Worm (Caenorhabditis elegans) whole organism, L3 larva: ENCODE results near the gene F53B2.5.
"Not testable (repeated sequence)": the region's sequence is repeated elsewhere in the genome, so short reads cannot be mapped to it uniquely, and the experiment has no call there.

Experiments used
- ama-1 ChIP-seq: fragments of 150-350 bp; optimal IDR thresholded peaks from 2 replicates; lab custom pipeline; 2018
- mdl-1 ChIP-seq: fragments of 150-350 bp; optimal IDR thresholded peaks from 2 replicates; lab custom pipeline; 2014; ENCODE audit warnings: missing biosample characterization, missing genetic modification characterization
- nfya-1 ChIP-seq: sonication (generic microtip); optimal IDR thresholded peaks from 2 replicates; lab custom pipeline; 2017; ENCODE audit warnings: missing genetic modification characterization, mild to moderate bottlenecking, missing compliant biosample characterization, antibody characterized with exemption, moderate library complexity; ENCODE audit not compliant: insufficient read depth
- nhr-12 ChIP-seq: fragments of 150-350 bp; optimal IDR thresholded peaks from 2 replicates; lab custom pipeline; 2014; ENCODE audit warnings: missing biosample characterization, missing genetic modification characterization
- pha-4 ChIP-seq: fragments of 150-350 bp; optimal IDR thresholded peaks from 2 replicates; lab custom pipeline; 2014; ENCODE audit warnings: missing biosample characterization, missing genetic modification reagents, missing genetic modification characterization
- snpc-4 ChIP-seq: fragments of 150-350 bp; optimal IDR thresholded peaks from 2 replicates; lab custom pipeline; 2014; ENCODE audit warnings: missing biosample characterization, missing genetic modification characterization

- not testable (repeated sequence) for TF ChIP-seq nfya-1; pha-4 (tag; lab: Kevin White, UChicago); snpc-4; nhr-12 (tag; lab: Kevin White, UChicago); ama-1 (lab: Kevin White, UChicago); mdl-1 (tag; lab: Kevin White, UChicago)
Measured at ce11 chrIV:12484479-12484878, 46.5 kb downstream of the F53B2.5 start, which contains the start of gene T04A11.4.
